Worm (Caenorhabditis elegans): ENCODE measurements around the gene M02D8.5.

DNA sequence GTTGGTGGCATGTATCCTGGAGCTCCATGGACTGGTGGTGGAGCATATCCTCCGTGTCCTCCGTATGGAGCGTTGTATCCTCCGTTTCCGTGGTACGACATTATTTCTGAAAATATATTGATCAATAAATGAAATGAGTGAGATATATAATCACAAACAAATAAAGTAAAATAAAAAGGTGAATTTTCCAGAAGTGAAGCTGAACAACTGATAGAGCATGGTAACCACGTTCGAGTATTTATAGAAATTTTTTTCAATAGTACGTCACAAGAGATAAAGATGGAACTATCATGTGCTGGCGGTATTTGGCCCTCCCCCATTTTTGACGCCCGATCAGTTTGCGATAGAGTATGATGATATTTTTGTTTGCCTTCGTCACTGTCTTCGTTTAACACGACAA lies 44.6 kb downstream of the M02D8.5 start, which contains the start of gene F53A9.7:
- no peak for TF ChIP-seq tbx-11 (GFP tag; IDR thresholded peaks at IDR 0.05)
- no peak for TF ChIP-seq ama-1 (optimal IDR thresholded peaks at IDR 0.05)
- TF ChIP-seq B0310.2 (tag; optimal IDR thresholded peaks at IDR 0.05): no peak
- no peak for TF ChIP-seq ets-7 (tag; optimal IDR thresholded peaks at IDR 0.05)
- no peak for TF ChIP-seq sea-1 (GFP tag; conservative IDR thresholded peaks at IDR 0.05)
- TF ChIP-seq F13C5.2 (tag; optimal IDR thresholded peaks at IDR 0.05): no peak
- TF ChIP-seq aly-1 (tag; optimal IDR thresholded peaks at IDR 0.05): no peak

Measured in whole organism, early embryonic.